Worm (Caenorhabditis elegans) whole organism, L3 larva: ENCODE data around the gene F15E6.3.

ENCODE experiments used
- ceh-82 ChIP-seq: fragments of 150-350 bp; optimal IDR thresholded peaks from 2 replicates; lab custom pipeline; 2014; ENCODE audit warnings: missing biosample characterization, missing genetic modification characterization
- egl-27 ChIP-seq: sonication (generic microtip); optimal IDR thresholded peaks from 4 replicates; lab custom pipeline; 2017; ENCODE audit warnings: missing biosample characterization, missing genetic modification reagents, missing genetic modification characterization
- egl-5 ChIP-seq: fragments of 150-350 bp; optimal IDR thresholded peaks from 2 replicates; lab custom pipeline; 2017; ENCODE audit warnings: missing biosample characterization, missing genetic modification reagents, missing genetic modification characterization, inconsistent platforms
- fos-1 ChIP-seq: fragments of 150-350 bp; optimal IDR thresholded peaks from 2 replicates; lab custom pipeline; 2014; ENCODE audit warnings: missing biosample characterization, missing genetic modification characterization
- hmg-11 ChIP-seq: sonication (generic microtip); optimal IDR thresholded peaks from 2 replicates; lab custom pipeline; 2016; ENCODE audit warnings: missing genetic modification characterization, missing compliant biosample characterization
- lin-39 ChIP-seq: fragments of 150-350 bp; optimal IDR thresholded peaks from 2 replicates; lab custom pipeline; 2018; ENCODE audit warnings: missing biosample characterization, missing genetic modification reagents, missing genetic modification characterization
- nhr-12 ChIP-seq: fragments of 150-350 bp; optimal IDR thresholded peaks from 2 replicates; lab custom pipeline; 2014; ENCODE audit warnings: missing biosample characterization, missing genetic modification characterization
- nhr-76 ChIP-seq: fragments of 150-350 bp; sonication (generic microtip); optimal IDR thresholded peaks from 5 replicates; lab custom pipeline; 2014; ENCODE audit warnings: missing biosample characterization, missing genetic modification characterization
- unc-39 ChIP-seq: sonication (generic microtip); optimal IDR thresholded peaks from 4 replicates; lab custom pipeline; 2017; ENCODE audit warnings: missing biosample characterization, missing genetic modification characterization
- unc-62 ChIP-seq: fragments of 150-350 bp; sonication (generic microtip); optimal IDR thresholded peaks from 4 replicates; lab custom pipeline; 2014; ENCODE audit warnings: missing biosample characterization, missing genetic modification reagents, missing genetic modification characterization

- no peak for TF ChIP-seq nhr-76 (tag; lab: Kevin White, UChicago)
- peak; percentile 36 for TF ChIP-seq hmg-11 (tag; lab: Kevin White, UChicago)
- no peak for TF ChIP-seq unc-62 (GFP tag; lab: Kevin White, UChicago)
- peak; percentile 70 for TF ChIP-seq egl-5
- no peak for TF ChIP-seq fos-1 (tag; lab: Kevin White, UChicago)
- peak; percentile 31 for TF ChIP-seq lin-39 (tag; lab: Kevin White, UChicago)
- TF ChIP-seq ceh-82 (tag; lab: Kevin White, UChicago): no peak
- TF ChIP-seq unc-39 (tag; lab: Kevin White, UChicago): no peak
- TF ChIP-seq nhr-12 (tag; lab: Kevin White, UChicago): no peak
- TF ChIP-seq egl-27 (tag; lab: Kevin White, UChicago): no peak
Measured at ce11 chrIV:4247334-4247733, 47.4 kb upstream of the F15E6.3 start.
